Worm (Caenorhabditis elegans): ENCODE results near the gene mfsd-6.

The mfsd-6 gene

DNA sequence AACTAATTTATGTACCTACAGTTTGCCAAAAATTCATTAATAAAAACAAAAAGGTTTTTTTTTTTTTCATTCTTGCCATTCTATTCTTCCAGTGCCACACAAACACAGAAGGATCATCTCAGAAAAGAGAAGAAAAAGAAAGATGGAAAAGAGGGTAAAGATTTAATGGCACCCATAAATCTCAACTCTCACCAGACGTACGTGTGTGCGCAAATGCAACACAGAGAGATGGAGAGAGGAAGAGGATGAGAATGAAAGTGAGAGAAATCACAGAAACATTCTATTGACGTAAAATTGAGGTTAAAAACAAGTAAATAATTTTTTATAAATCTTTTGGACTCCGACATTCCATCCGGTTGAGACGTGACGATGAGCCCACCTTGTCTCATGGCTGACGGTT lies 35.0 kb downstream of the mfsd-6 start:
- TF ChIP-seq dsc-1 (tag; optimal IDR thresholded peaks at IDR 0.05) (peak; percentile 16), lin-14 (GFP tag; optimal IDR thresholded peaks at IDR 0.05) (peak; percentile 64), unc-130 (tag; optimal IDR thresholded peaks at IDR 0.05) (peak; percentile 25), nhr-12 (tag; optimal IDR thresholded peaks at IDR 0.05) (no peak), nhr-71 (tag; optimal IDR thresholded peaks at IDR 0.05) (peak; percentile 48), ets-5 (GFP tag; IDR thresholded peaks at IDR 0.05) (no peak), nhr-19 (GFP tag; conservative IDR thresholded peaks at IDR 0.05) (no peak), snu-23 (GFP tag; optimal IDR thresholded peaks at IDR 0.05) (peak; percentile 24), pag-3 (tag; optimal IDR thresholded peaks at IDR 0.05; ENCODE audit: borderline replicate concordance, insufficient read depth) (peak; percentile 83), ceh-90 (tag; optimal IDR thresholded peaks at IDR 0.05) (no peak), efl-1 (optimal IDR thresholded peaks at IDR 0.05) (peak in 1 of 2 experiments; percentile 23), efl-1 (GFP tag; optimal IDR thresholded peaks at IDR 0.05 in 1 of 2) (peak in 1 of 2 experiments; percentile 70), rnt-1 (tag; optimal IDR thresholded peaks at IDR 0.05) (peak; percentile 50), lsy-2 (tag; optimal IDR thresholded peaks at IDR 0.05) (peak; percentile 42 to 45), nhr-76 (tag; optimal IDR thresholded peaks at IDR 0.05) (no peak), nhr-20 (tag; optimal IDR thresholded peaks at IDR 0.05) (peak; percentile 14), lin-39 (tag; optimal IDR thresholded peaks at IDR 0.05) (no peak), blmp-1 (tag; optimal IDR thresholded peaks at IDR 0.05) (peak; percentile 88), mab-9 (GFP tag; IDR thresholded peaks at IDR 0.05) (no peak), C16A3.4 (tag; optimal IDR thresholded peaks at IDR 0.05) (peak; percentile 27), mep-1 (tag; optimal IDR thresholded peaks at IDR 0.05) (peak; percentile 35), hlh-17 (GFP tag; optimal IDR thresholded peaks at IDR 0.05; ENCODE audit: borderline replicate concordance) (no peak), pqm-1 (tag; optimal IDR thresholded peaks at IDR 0.05) (no peak), ceh-88 (GFP tag; IDR thresholded peaks at IDR 0.05) (no peak), nhr-85 (tag) (peak; percentile 76)

DNA sequence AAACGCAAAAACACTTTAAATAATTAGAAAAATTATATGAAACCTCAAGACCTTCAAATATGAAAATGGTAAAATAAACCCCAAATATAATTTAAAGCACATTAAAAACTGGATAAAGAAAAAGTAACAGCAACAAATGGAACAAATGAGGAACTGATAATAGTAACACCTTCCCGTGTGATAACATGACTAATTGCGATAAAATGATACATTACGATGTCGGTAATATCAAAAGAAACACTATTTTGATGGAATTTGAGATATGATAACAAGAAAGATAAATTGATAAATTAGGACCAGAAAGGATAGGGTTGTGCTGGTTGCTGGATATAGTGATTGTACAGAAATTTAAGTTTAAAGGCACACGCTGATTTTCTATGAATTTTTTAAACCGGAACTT lies 37.2 kb downstream of the mfsd-6 start:
- TF ChIP-seq nhr-11 (tag; optimal IDR thresholded peaks at IDR 0.05) (no peak), nhr-28 (tag; optimal IDR thresholded peaks at IDR 0.05) (no peak), ces-1 (GFP tag; optimal IDR thresholded peaks at IDR 0.05) (no peak), pqm-1 (tag; optimal IDR thresholded peaks at IDR 0.05) (no peak), lin-35 (GFP tag; optimal IDR thresholded peaks at IDR 0.05) (no peak), ama-1 (optimal IDR thresholded peaks at IDR 0.05) (no peak), hpl-2 (GFP tag; optimal IDR thresholded peaks at IDR 0.05) (no peak), C16A3.4 (tag; optimal IDR thresholded peaks at IDR 0.05) (no peak), ceh-63 (GFP tag; optimal IDR thresholded peaks at IDR 0.05) (no peak), aly-2 (tag; optimal IDR thresholded peaks at IDR 0.05) (no peak), lin-13 (GFP tag; optimal IDR thresholded peaks at IDR 0.05) (no peak), nhr-84 (tag; optimal IDR thresholded peaks at IDR 0.05) (no peak)

DNA sequence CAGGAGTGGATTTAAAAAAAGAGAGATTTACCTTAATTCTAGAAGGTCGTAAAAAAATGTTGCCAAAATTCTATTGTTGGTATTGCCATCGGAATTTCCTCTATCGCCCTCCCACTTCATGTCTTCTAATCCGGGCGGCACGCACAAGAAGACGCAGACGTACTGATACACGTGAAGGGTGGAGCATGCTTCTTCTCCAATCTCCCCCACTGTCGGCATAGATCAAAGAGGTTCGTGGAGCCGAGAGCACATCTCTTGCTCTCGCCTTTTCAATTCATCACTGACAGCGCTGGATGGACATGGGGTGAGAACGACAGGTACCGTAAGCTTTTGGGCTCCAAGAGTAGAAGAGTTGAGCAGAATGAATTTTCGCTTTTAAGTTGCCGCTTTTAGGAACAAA lies 42.7 kb downstream of the mfsd-6 start, which contains the start of gene lin-39:
TSS of gene lin-39 (minus strand) at position 74 of the 400 bp plus-strand sequence.
- TF ChIP-seq rnt-1 (tag; optimal IDR thresholded peaks at IDR 0.05), result peak; percentile 38
- TF ChIP-seq nhr-71 (tag; optimal IDR thresholded peaks at IDR 0.05), result peak; percentile 11
- no peak for TF ChIP-seq nhr-85 (tag)
- peak in 1 of 2 experiments; percentile 47 for TF ChIP-seq lsy-2 (tag; optimal IDR thresholded peaks at IDR 0.05)
- TF ChIP-seq mab-9 (GFP tag; IDR thresholded peaks at IDR 0.05), result peak; percentile 43; the same call in 1 of the 2 replicates
- no peak for TF ChIP-seq ztf-11 (tag; optimal IDR thresholded peaks at IDR 0.05)
- TF ChIP-seq lin-14 (GFP tag; optimal IDR thresholded peaks at IDR 0.05), result peak; percentile 68
- TF ChIP-seq dpl-1 (GFP tag; optimal IDR thresholded peaks at IDR 0.05), result no peak

DNA sequence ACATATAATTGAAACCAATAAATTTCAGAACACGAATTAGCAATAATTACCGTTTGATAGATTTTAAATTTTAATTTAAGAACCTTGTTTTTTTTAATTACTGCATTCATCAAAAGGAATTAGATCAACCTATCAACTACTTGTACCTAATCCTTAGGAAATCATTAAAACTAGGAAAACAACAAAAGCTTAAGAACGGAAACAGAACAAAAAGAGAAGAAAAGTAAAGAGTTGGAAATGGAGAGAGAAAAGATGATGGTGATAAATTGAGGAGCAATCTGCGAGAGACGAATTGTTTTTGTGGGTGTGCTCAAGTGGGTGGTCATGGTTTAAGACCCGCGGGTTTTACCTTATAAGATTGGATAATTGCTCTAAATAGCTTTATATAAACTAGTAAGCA lies 43.9 kb downstream of the mfsd-6 start:
- TF ChIP-seq rnt-1 (tag; optimal IDR thresholded peaks at IDR 0.05) (peak; percentile 11), lin-35 (GFP tag; optimal IDR thresholded peaks at IDR 0.05) (no peak)
